Fruit fly (Drosophila melanogaster): ENCODE data around the gene by.

The by gene

DNA sequence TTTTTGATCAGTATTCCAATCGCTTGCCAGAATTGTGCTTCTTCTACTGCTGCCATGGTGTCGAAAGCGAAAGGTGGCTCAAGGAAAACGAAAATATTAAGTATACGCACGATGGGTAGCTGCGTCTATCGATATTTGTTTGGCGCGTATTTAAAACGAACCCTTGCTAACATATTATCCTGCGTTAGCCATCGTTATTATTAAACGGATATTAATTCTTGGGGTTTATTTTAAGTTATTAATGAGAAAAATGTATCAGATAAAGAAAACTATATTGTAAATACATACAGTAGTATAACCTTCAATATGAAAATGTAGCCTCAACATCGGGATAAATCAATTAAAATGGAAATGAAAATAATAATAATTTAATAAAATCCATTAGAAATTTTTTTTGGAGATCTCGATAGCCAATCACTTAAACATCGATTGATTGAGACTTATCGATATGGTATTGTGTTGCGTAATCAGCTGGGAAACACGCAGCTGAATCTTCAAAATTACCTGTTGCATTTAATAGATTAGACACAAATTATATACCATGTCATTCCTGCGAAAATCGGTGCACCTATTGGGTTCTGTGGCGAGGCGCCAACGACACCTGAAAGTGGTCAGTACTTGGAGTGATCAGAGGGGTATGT, 22.6 kb upstream of the by start, which contains the start of the genes CG9386 and BckdhA (continued):
- no peak for TF ChIP-seq br (optimal IDR thresholded peaks at IDR 0.05)
- TF ChIP-seq lab (GFP tag; optimal IDR thresholded peaks at IDR 0.05): peak; percentile 55
- peak; percentile 76 for TF ChIP-seq NFAT (GFP tag; IDR thresholded peaks at IDR 0.05)
- peak; percentile 64 for TF ChIP-seq vnd (GFP tag; IDR thresholded peaks at IDR 0.05; ENCODE audit: partially characterized antibody)
- TF ChIP-seq CG7786 (GFP tag; optimal IDR thresholded peaks at IDR 0.05): peak; percentile 16
- TF ChIP-seq caup (GFP tag; optimal IDR thresholded peaks at IDR 0.05; ENCODE audit: severe bottlenecking): peak; percentile 52
- TF ChIP-seq CG3163 (GFP tag; optimal IDR thresholded peaks at IDR 0.05): peak; percentile 14
- peak; percentile 93 for TF ChIP-seq CG17385 (GFP tag; optimal IDR thresholded peaks at IDR 0.05)
- peak; percentile 55 for TF ChIP-seq CG1647 (GFP tag; optimal IDR thresholded peaks at IDR 0.05)
- TF ChIP-seq MBD-R2 (GFP tag; IDR thresholded peaks at IDR 0.05): peak; percentile 49
- TF ChIP-seq CG13123 (GFP tag; optimal IDR thresholded peaks at IDR 0.05): peak; percentile 20
- TF ChIP-seq CG8388 (GFP tag; optimal IDR thresholded peaks at IDR 0.05): peak; percentile 5
- TF ChIP-seq nmo (GFP tag; optimal IDR thresholded peaks at IDR 0.05): peak; percentile 66
- TF ChIP-seq CG31441 (GFP tag; IDR thresholded peaks at IDR 0.05): peak; percentile 52; the same call in 1 of the 2 replicates
- TF ChIP-seq CG8765 (GFP tag; IDR thresholded peaks at IDR 0.05): 0 out of 2 replicates have a peak, but pooled peaks have one; percentile 14
- no peak for TF ChIP-seq jigr1 (GFP tag; IDR thresholded peaks at IDR 0.05)
- peak; percentile 31; the same call in 1 of the 2 replicates for TF ChIP-seq onecut (GFP tag; IDR thresholded peaks at IDR 0.05)
- TF ChIP-seq Elba2 (GFP tag; optimal IDR thresholded peaks at IDR 0.05): no peak
- TF ChIP-seq CG18476 (GFP tag; optimal IDR thresholded peaks at IDR 0.05): peak; percentile 34
- peak; percentile 21 for TF ChIP-seq Oli (tag; optimal IDR thresholded peaks at IDR 0.05)
- TF ChIP-seq ind (GFP tag; optimal IDR thresholded peaks at IDR 0.05): peak; percentile 52
- peak; percentile 62 for TF ChIP-seq Dek (tag; optimal IDR thresholded peaks at IDR 0.05)
- TF ChIP-seq CG17361 (GFP tag; IDR thresholded peaks at IDR 0.05): peak; percentile 74; the same call in 2 of the 3 replicates
- peak; percentile 45 for TF ChIP-seq gro (GFP tag; optimal IDR thresholded peaks at IDR 0.05)
- peak; percentile 63 for TF ChIP-seq CG2678 (tag; optimal IDR thresholded peaks at IDR 0.05)
- peak; percentile 61; the same call in 2 of the 4 replicates for TF ChIP-seq Gug (GFP tag; IDR thresholded peaks at IDR 0.05)
- TF ChIP-seq CG17186 (GFP tag; optimal IDR thresholded peaks at IDR 0.05): peak; percentile 52
- TF ChIP-seq tx (GFP tag; optimal IDR thresholded peaks at IDR 0.05): peak; percentile 18
- TF ChIP-seq ase (GFP tag; IDR thresholded peaks at IDR 0.05): peak; percentile 46; the same call in 1 of the 3 replicates
- TF ChIP-seq Ets97D (GFP tag; optimal IDR thresholded peaks at IDR 0.05): peak; percentile 35
- peak; percentile 42 for TF ChIP-seq shn (GFP tag; optimal IDR thresholded peaks at IDR 0.05)
- TF ChIP-seq CG7745 (tag; optimal IDR thresholded peaks at IDR 0.05): no peak
- peak; percentile 77 for TF ChIP-seq Dp (GFP tag; optimal IDR thresholded peaks at IDR 0.05)
- peak; percentile 75 for TF ChIP-seq CG30403 (GFP tag; optimal IDR thresholded peaks at IDR 0.05)
- TF ChIP-seq nau (GFP tag; optimal IDR thresholded peaks at IDR 0.05): no peak
- peak; percentile 92 for TF ChIP-seq Med (GFP tag)
- TF ChIP-seq CG13287 (GFP tag; IDR thresholded peaks at IDR 0.05; ENCODE audit: partially characterized antibody): peak; percentile 77
- peak; percentile 57 for TF ChIP-seq CG10267 (tag; optimal IDR thresholded peaks at IDR 0.05)
- TF ChIP-seq CG9797 (GFP tag; optimal IDR thresholded peaks at IDR 0.05): no peak
- TF ChIP-seq mld (GFP tag; IDR thresholded peaks at IDR 0.05; ENCODE audit: partially characterized antibody): no peak
- TF ChIP-seq CG6765 (GFP tag; optimal IDR thresholded peaks at IDR 0.05): peak; percentile 27
- peak; percentile 60 for TF ChIP-seq sug (tag; optimal IDR thresholded peaks at IDR 0.05)
- 0 out of 2 replicates have a peak, but pooled peaks have one; percentile 38 for TF ChIP-seq peb (GFP tag; IDR thresholded peaks at IDR 0.05)
- peak; percentile 80 for TF ChIP-seq row (GFP tag; IDR thresholded peaks at IDR 0.05)
- peak; percentile 50; the same call in 1 of the 2 replicates for TF ChIP-seq CG42726 (GFP tag; IDR thresholded peaks at IDR 0.05; ENCODE audit: partially characterized antibody)
- TF ChIP-seq Bdp1 (GFP tag; optimal IDR thresholded peaks at IDR 0.05): peak; percentile 23
- peak; percentile 46 for TF ChIP-seq fu2 (GFP tag; optimal IDR thresholded peaks at IDR 0.05)
- TF ChIP-seq Pdp1 (GFP tag; optimal IDR thresholded peaks at IDR 0.05): peak; percentile 54 to 99
- peak; percentile 2 for TF ChIP-seq CG18011 (GFP tag; optimal IDR thresholded peaks at IDR 0.05)
